Worm (Caenorhabditis elegans) whole organism, L1 larva: ENCODE measurements around the gene F52D10.4.

Experiments used
- Y116A8C.19 ChIP-seq: sonication (generic microtip); optimal IDR thresholded peaks from 2 replicates; lab custom pipeline; 2016; ENCODE audit warnings: missing compliant biosample characterization, missing genetic modification characterization, borderline replicate concordance
- aly-2 ChIP-seq: fragments of 150-350 bp; optimal IDR thresholded peaks from 2 replicates; lab custom pipeline; 2014; ENCODE audit warnings: missing biosample characterization, missing genetic modification characterization
- blmp-1 ChIP-seq: fragments of 150-350 bp; optimal IDR thresholded peaks from 2 replicates; lab custom pipeline; 2014; ENCODE audit warnings: missing biosample characterization, missing genetic modification characterization
- ceh-82 ChIP-seq, 3 experiments: fragments of 150-350 bp in 1 of 3; sonication (generic microtip) in 2 of 3; optimal IDR thresholded peaks; 2 replicates each; lab custom pipeline; 2014 to 2017; ENCODE audit warnings: missing biosample characterization in 3 of 3, missing genetic modification characterization in 3 of 3
- dpl-1 ChIP-seq, 3 experiments: fragments of 150-350 bp in 2 of 3; sonication (generic microtip) in 1 of 3; optimal IDR thresholded peaks; 2 replicates each; lab custom pipeline; 2014 to 2017; ENCODE audit warnings: missing biosample characterization in 3 of 3, missing genetic modification characterization in 3 of 3, missing genetic modification reagents in 3 of 3
- efl-1 ChIP-seq, 4 experiments: fragments of 150-350 bp; optimal IDR thresholded peaks in 3 of 4; peaks in 1 of 4; 1 replicate in 1 of 4; 2 replicates in 3 of 4; lab custom pipeline; 2014; ENCODE audit warnings: missing biosample characterization in 2 of 4, missing genetic modification characterization in 2 of 4, missing genetic modification reagents in 2 of 4
- efl-3 ChIP-seq: fragments of 200-800 bp; sonication (Bioruptor generic); optimal IDR thresholded peaks from 2 replicates; lab custom pipeline; 2018; ENCODE audit warnings: mild to moderate bottlenecking, missing genetic modification characterization, missing compliant biosample characterization
- egl-13 ChIP-seq: sonication (generic microtip); optimal IDR thresholded peaks from 2 replicates; lab custom pipeline; 2016; ENCODE audit warnings: missing genotype, missing genetic modification reagents, missing genetic modification characterization, missing compliant biosample characterization
- elt-3 ChIP-seq, 6 experiments: fragments of 150-350 bp in 1 of 6; sonication (generic microtip); optimal IDR thresholded peaks; 2 replicates each; lab custom pipeline; 2017 to 2018; ENCODE audit warnings: missing biosample characterization in 6 of 6, missing genetic modification characterization in 6 of 6, inconsistent platforms in 1 of 6
- fkh-10 ChIP-seq: sonication (generic microtip); optimal IDR thresholded peaks from 2 replicates; lab custom pipeline; 2017; ENCODE audit warnings: missing biosample characterization, missing genetic modification reagents, missing genetic modification characterization
- fkh-4 ChIP-seq: sonication (generic microtip); optimal IDR thresholded peaks from 2 replicates; lab custom pipeline; 2016; ENCODE audit warnings: missing compliant biosample characterization, missing genetic modification characterization, borderline replicate concordance
- fkh-8 ChIP-seq: sonication (generic microtip); optimal IDR thresholded peaks from 2 replicates; lab custom pipeline; 2016; ENCODE audit warnings: mild to moderate bottlenecking, missing genetic modification characterization, missing compliant biosample characterization
- grh-1 ChIP-seq: fragments of 200-800 bp; sonication (Bioruptor generic); IDR thresholded peaks from 2 replicates; pipeline ENCODE4 v1.3.6; 2022; ENCODE audit warnings: missing genetic modification reagents, missing genetic modification characterization, missing compliant biosample characterization
- hlh-17 ChIP-seq: fragments of 200-800 bp; sonication (Bioruptor generic); optimal IDR thresholded peaks from 2 replicates; lab custom pipeline; 2018; ENCODE audit warnings: missing genetic modification characterization, mild to moderate bottlenecking, missing compliant biosample characterization, moderate library complexity, borderline replicate concordance
- hpl-2 ChIP-seq: fragments of 150-350 bp; optimal IDR thresholded peaks from 2 replicates; lab custom pipeline; 2014; ENCODE audit warnings: missing biosample characterization, missing genetic modification reagents, missing genetic modification characterization
- lin-13 ChIP-seq: fragments of 150-350 bp; optimal IDR thresholded peaks from 2 replicates; lab custom pipeline; 2014; ENCODE audit warnings: missing biosample characterization, missing genetic modification reagents, missing genetic modification characterization
- lin-14 ChIP-seq: fragments of 200-800 bp; sonication (Bioruptor generic); optimal IDR thresholded peaks from 2 replicates; lab custom pipeline; 2018; ENCODE audit warnings: mild to moderate bottlenecking, missing genetic modification characterization, moderate library complexity, missing compliant biosample characterization
- lin-15B ChIP-seq: fragments of 150-350 bp; sonication (generic microtip); optimal IDR thresholded peaks from 3 replicates; lab custom pipeline; 2014; ENCODE audit warnings: missing biosample characterization, missing genetic modification characterization
- lin-35 ChIP-seq, 2 experiments: fragments of 150-350 bp; optimal IDR thresholded peaks; 2 replicates each; lab custom pipeline; 2014; ENCODE audit warnings: missing biosample characterization in 2 of 2, missing genetic modification characterization in 2 of 2, missing genetic modification reagents in 2 of 2
- lin-39 ChIP-seq: fragments of 150-350 bp; optimal IDR thresholded peaks from 2 replicates; lab custom pipeline; 2014; ENCODE audit warnings: missing biosample characterization, missing genetic modification reagents, missing genetic modification characterization
- lsy-2 ChIP-seq, 2 experiments: fragments of 150-350 bp; optimal IDR thresholded peaks; 2 replicates each; lab custom pipeline; 2014; ENCODE audit warnings: missing biosample characterization in 2 of 2, missing genetic modification characterization in 2 of 2
- mef-2 ChIP-seq: fragments of 150-350 bp; optimal IDR thresholded peaks from 2 replicates; lab custom pipeline; 2014; ENCODE audit warnings: missing biosample characterization, missing genetic modification characterization
- nhr-12 ChIP-seq: sonication (generic microtip); optimal IDR thresholded peaks from 2 replicates; lab custom pipeline; 2017; ENCODE audit warnings: missing biosample characterization, missing genetic modification characterization
- nhr-19 ChIP-seq: fragments of 200-800 bp; sonication (Bioruptor generic); conservative IDR thresholded peaks from 2 replicates; pipeline ENCODE4 v1.3.6; 2022; ENCODE audit warnings: missing genetic modification characterization, missing compliant biosample characterization
- nhr-20 ChIP-seq: sonication (generic microtip); optimal IDR thresholded peaks from 2 replicates; lab custom pipeline; 2016; ENCODE audit warnings: mild to moderate bottlenecking, missing genetic modification characterization, missing compliant biosample characterization
- nhr-237 ChIP-seq: fragments of 150-350 bp; optimal IDR thresholded peaks from 2 replicates; lab custom pipeline; 2014; ENCODE audit warnings: missing biosample characterization, missing genetic modification characterization
- nhr-28 ChIP-seq: fragments of 150-350 bp; optimal IDR thresholded peaks from 2 replicates; lab custom pipeline; 2014; ENCODE audit warnings: missing biosample characterization, missing genetic modification characterization
- nhr-47 ChIP-seq: sonication (generic microtip); optimal IDR thresholded peaks from 2 replicates; lab custom pipeline; 2016; ENCODE audit warnings: mild to moderate bottlenecking, missing genetic modification characterization, moderate library complexity, missing compliant biosample characterization
- nhr-71 ChIP-seq: sonication (generic microtip); optimal IDR thresholded peaks from 2 replicates; lab custom pipeline; 2016; ENCODE audit warnings: mild to moderate bottlenecking, missing genetic modification characterization, moderate library complexity, missing compliant biosample characterization
- nhr-90 ChIP-seq: sonication (generic microtip); optimal IDR thresholded peaks from 2 replicates; lab custom pipeline; 2016; ENCODE audit warnings: mild to moderate bottlenecking, missing genetic modification characterization, missing compliant biosample characterization; ENCODE audit not compliant: poor library complexity
- pqm-1 ChIP-seq: sonication (generic microtip); optimal IDR thresholded peaks from 3 replicates; lab custom pipeline; 2017; ENCODE audit warnings: missing biosample characterization, missing genetic modification characterization
- rnt-1 ChIP-seq: sonication (generic microtip); optimal IDR thresholded peaks from 2 replicates; lab custom pipeline; 2016; ENCODE audit warnings: mild to moderate bottlenecking, missing genetic modification characterization, moderate library complexity, missing compliant biosample characterization
- swsn-7 ChIP-seq: sonication (generic microtip); optimal IDR thresholded peaks from 2 replicates; lab custom pipeline; 2016; ENCODE audit warnings: missing genetic modification characterization, missing compliant biosample characterization
- tbx-2 ChIP-seq: sonication (generic microtip); optimal IDR thresholded peaks from 2 replicates; lab custom pipeline; 2016; ENCODE audit warnings: missing genetic modification characterization, missing compliant biosample characterization
- unc-62 ChIP-seq: fragments of 150-350 bp; optimal IDR thresholded peaks from 2 replicates; lab custom pipeline; 2014; ENCODE audit warnings: missing biosample characterization, missing genetic modification reagents, missing genetic modification characterization
- unc-86 ChIP-seq: sonication (generic microtip); optimal IDR thresholded peaks from 2 replicates; lab custom pipeline; 2016; ENCODE audit warnings: missing genetic modification characterization, missing compliant biosample characterization
- xbp-1 ChIP-seq: sonication (generic microtip); optimal IDR thresholded peaks from 2 replicates; lab custom pipeline; 2016; ENCODE audit warnings: missing genetic modification characterization, missing compliant biosample characterization
- zag-1 ChIP-seq: fragments of 150-350 bp; optimal IDR thresholded peaks from 2 replicates; lab custom pipeline; 2014; ENCODE audit warnings: missing biosample characterization, missing genetic modification characterization
- zip-4 ChIP-seq: fragments of 200-800 bp; sonication (Bioruptor generic); optimal IDR thresholded peaks from 2 replicates; lab custom pipeline; 2018; ENCODE audit warnings: mild to moderate bottlenecking, missing genetic modification characterization, moderate library complexity, missing compliant biosample characterization
- ztf-4 ChIP-seq: fragments of 150-350 bp; optimal IDR thresholded peaks from 2 replicates; lab custom pipeline; 2014; ENCODE audit warnings: missing biosample characterization, missing genetic modification characterization

Gene F52D10.4

DNA sequence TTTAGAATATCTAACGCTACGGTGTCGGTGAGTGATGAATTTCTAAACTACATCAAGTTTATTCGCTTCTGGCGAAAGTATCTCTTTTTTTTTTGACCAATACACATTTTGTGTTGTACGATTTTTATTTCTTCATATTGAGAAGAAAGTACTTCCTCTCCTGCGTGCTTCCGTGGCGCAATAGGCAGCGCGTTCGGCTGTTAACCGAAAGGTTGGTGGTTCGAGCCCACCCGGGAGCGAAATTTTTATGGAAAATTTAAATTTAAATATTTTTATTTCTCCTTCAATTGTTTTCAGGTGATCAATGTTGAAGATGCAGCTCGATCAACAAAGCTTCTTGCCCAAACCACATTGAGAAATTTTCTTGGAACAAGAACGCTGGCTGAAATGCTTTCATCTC is 28.2 kb downstream of the F52D10.4 start (continued):
- TF ChIP-seq unc-86 (tag; lab: Kevin White, UChicago) (no peak), fkh-10 (GFP tag; lab: Kevin White, UChicago) (no peak), nhr-12 (no peak), fkh-4 (tag; lab: Kevin White, UChicago) (no peak), lin-13 (no peak), nhr-90 (peak; percentile 58), efl-3 (GFP tag; lab: Kevin White, UChicago) (no peak), tbx-2 (tag; lab: Kevin White, UChicago) (peak; percentile 25), swsn-7 (tag; lab: Kevin White, UChicago) (peak; percentile 21), nhr-28 (tag; lab: Kevin White, UChicago) (no peak), ceh-82 (tag; optimal IDR thresholded peaks at IDR 0.05; lab: Kevin White, UChicago) (no peak), nhr-20 (tag; lab: Kevin White, UChicago) (peak; percentile 43), fkh-8 (no peak), zag-1 (no peak), grh-1 (GFP tag; lab: Robert Waterston, UW) (no peak), zip-4 (no peak), unc-62 (GFP tag; lab: Kevin White, UChicago) (no peak), aly-2 (tag; lab: Kevin White, UChicago) (no peak), xbp-1 (tag; lab: Kevin White, UChicago) (no peak), lsy-2 (tag; optimal IDR thresholded peaks at IDR 0.05; lab: Kevin White, UChicago) (peak in 1 of 2 experiments; percentile 2), hlh-17 (no peak), efl-1 (optimal IDR thresholded peaks at IDR 0.05; lab: Kevin White, UChicago) (no peak), efl-1 (GFP tag; optimal IDR thresholded peaks at IDR 0.05 in 1 of 2; lab: Kevin White, UChicago) (no peak), Y116A8C.19 (tag; lab: Kevin White, UChicago) (no peak), elt-3 (tag; optimal IDR thresholded peaks at IDR 0.05; lab: Kevin White, UChicago) (peak in 1 of 6 experiments; percentile 49), blmp-1 (peak; percentile 23), mef-2 (tag; lab: Kevin White, UChicago) (no peak), nhr-19 (GFP tag; lab: Robert Waterston, UW) (peak; percentile 14; the same call in 1 of the 2 replicates), rnt-1 (tag; lab: Kevin White, UChicago) (peak; percentile 35), lin-39 (tag; lab: Kevin White, UChicago) (no peak), lin-15B (tag; lab: Kevin White, UChicago) (no peak), nhr-47 (tag; lab: Kevin White, UChicago) (peak; percentile 35), pqm-1 (no peak), lin-35 (GFP tag; optimal IDR thresholded peaks at IDR 0.05; lab: Kevin White, UChicago) (no peak), nhr-71 (tag; lab: Kevin White, UChicago) (peak; percentile 62), egl-13 (tag; lab: Kevin White, UChicago) (no peak), dpl-1 (GFP tag; optimal IDR thresholded peaks at IDR 0.05; lab: Kevin White, UChicago) (no peak)

ce11 chrX:11647165-11647564 is 29.9 kb downstream of the F52D10.4 start, which contains the start of gene T04F8.8:
T04F8.8 (plus strand) TSS chrX:11647465.
- TF ChIP-seq nhr-237 (no peak), lin-35 (GFP tag; optimal IDR thresholded peaks at IDR 0.05; lab: Kevin White, UChicago) (no peak), nhr-71 (tag; lab: Kevin White, UChicago) (peak; percentile 10), lin-14 (GFP tag; lab: Kevin White, UChicago) (peak; percentile 22), hpl-2 (GFP tag; lab: Kevin White, UChicago) (no peak), ztf-4 (tag; lab: Kevin White, UChicago) (no peak), elt-3 (tag; optimal IDR thresholded peaks at IDR 0.05; lab: Kevin White, UChicago) (peak in 1 of 6 experiments; percentile 16), nhr-12 (no peak), blmp-1 (peak; percentile 47)
